Fruit fly (Drosophila melanogaster): Measurements from ENCODE around the gene GMF.

Gene GMF

DNA sequence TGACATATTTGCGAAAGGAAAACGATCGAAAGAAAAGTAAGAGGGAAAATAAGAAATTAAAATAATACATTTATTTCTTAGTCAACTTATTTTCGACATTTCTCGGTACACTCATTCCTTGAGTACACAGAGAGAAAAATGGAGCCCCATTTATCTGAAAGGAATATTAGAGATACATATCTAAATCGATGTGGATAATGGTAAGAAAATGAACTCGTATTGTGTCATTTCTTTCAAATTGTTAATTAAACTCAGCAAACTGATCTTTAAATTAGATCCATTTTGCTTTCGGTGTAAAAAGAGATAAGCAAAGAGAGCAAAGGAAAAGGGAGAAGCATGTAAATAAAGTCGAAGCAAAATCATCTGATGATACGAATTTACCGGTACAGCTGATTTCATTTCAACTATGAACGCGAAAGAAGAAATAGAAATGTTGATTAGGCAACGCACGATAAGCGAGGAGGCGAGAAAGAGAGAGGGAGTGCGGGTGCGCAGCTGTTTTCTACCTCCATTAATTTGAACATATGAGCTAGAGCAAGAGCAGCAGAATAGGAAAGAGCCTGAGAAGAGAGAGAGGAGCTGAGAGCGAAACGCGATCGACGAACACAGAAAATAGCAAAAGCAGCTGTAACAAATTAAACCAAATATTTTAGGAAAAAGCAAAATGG is 16.9 kb downstream of the GMF start (continued):
- TF ChIP-seq CG18599 (GFP tag; optimal IDR thresholded peaks at IDR 0.05), result peak; percentile 83
- peak; percentile 81 for TF ChIP-seq CG1233 (GFP tag; optimal IDR thresholded peaks at IDR 0.05)
- no peak for TF ChIP-seq CG11695 (GFP tag; IDR thresholded peaks at IDR 0.05)
- no peak for TF ChIP-seq cg (GFP tag; optimal IDR thresholded peaks at IDR 0.05)
- TF ChIP-seq CG11560 (tag; IDR thresholded peaks at IDR 0.05), result no peak
- TF ChIP-seq ato (GFP tag; IDR thresholded peaks at IDR 0.05; ENCODE audit: partially characterized antibody), result no peak
- peak; percentile 68 for TF ChIP-seq CG3163 (GFP tag; optimal IDR thresholded peaks at IDR 0.05)
- TF ChIP-seq Sry-δ (GFP tag; optimal IDR thresholded peaks at IDR 0.05), result peak; percentile 20
- no peak for TF ChIP-seq CG32772 (GFP tag; IDR thresholded peaks at IDR 0.05)
- peak; percentile 77 for TF ChIP-seq CG2202 (tag; optimal IDR thresholded peaks at IDR 0.05)
- TF ChIP-seq fd64A (GFP tag; optimal IDR thresholded peaks at IDR 0.05), result peak; percentile 62
- peak; percentile 76 for TF ChIP-seq Hand (GFP tag; optimal IDR thresholded peaks at IDR 0.05)
- no peak for TF ChIP-seq Sry-β (GFP tag; optimal IDR thresholded peaks at IDR 0.05)
- no peak for TF ChIP-seq sens-2 (GFP tag; IDR thresholded peaks at IDR 0.05)
- no peak for TF ChIP-seq CG10366 (GFP tag; IDR thresholded peaks at IDR 0.05)
- TF ChIP-seq jigr1 (GFP tag; IDR thresholded peaks at IDR 0.05), result no peak
- TF ChIP-seq B-H2 (GFP tag; optimal IDR thresholded peaks at IDR 0.05), result peak; percentile 13
- TF ChIP-seq zf30C (GFP tag; optimal IDR thresholded peaks at IDR 0.05), result peak; percentile 84
- peak; percentile 66 for TF ChIP-seq CG6654 (GFP tag; optimal IDR thresholded peaks at IDR 0.05)
- peak; percentile 53 for TF ChIP-seq grn (GFP tag; optimal IDR thresholded peaks at IDR 0.05)
- peak; percentile 94 for TF ChIP-seq CG1603 (tag; optimal IDR thresholded peaks at IDR 0.05)
- no peak for TF ChIP-seq Opbp (GFP tag; IDR thresholded peaks at IDR 0.05; ENCODE audit: partially characterized antibody)
- no peak for TF ChIP-seq BEAF-32 (GFP tag; optimal IDR thresholded peaks at IDR 0.05)
- TF ChIP-seq Jarid2 (GFP tag; optimal IDR thresholded peaks at IDR 0.05), result peak; percentile 12
- TF ChIP-seq pzg (GFP tag; optimal IDR thresholded peaks at IDR 0.05), result peak; percentile 3
- peak; percentile 59 for TF ChIP-seq CG3407 (GFP tag; optimal IDR thresholded peaks at IDR 0.05)
- peak; percentile 82 for TF ChIP-seq CG30403 (GFP tag; optimal IDR thresholded peaks at IDR 0.05)
- TF ChIP-seq Dp (GFP tag; optimal IDR thresholded peaks at IDR 0.05), result no peak
- peak; percentile 87 for TF ChIP-seq HLH54F (GFP tag; optimal IDR thresholded peaks at IDR 0.05)
- TF ChIP-seq CG34376 (GFP tag; optimal IDR thresholded peaks at IDR 0.05), result no peak
- no peak for TF ChIP-seq CG7556 (GFP tag; optimal IDR thresholded peaks at IDR 0.05)
- TF ChIP-seq bbx (GFP tag; IDR thresholded peaks at IDR 0.05; ENCODE audit: partially characterized antibody), result no peak
- peak; percentile 88 for TF ChIP-seq zen (tag; optimal IDR thresholded peaks at IDR 0.05)
- TF ChIP-seq CG9215 (GFP tag; IDR thresholded peaks at IDR 0.05), result no peak
- peak; percentile 90 for TF ChIP-seq CG12071 (GFP tag; optimal IDR thresholded peaks at IDR 0.05)
- peak; percentile 82 for TF ChIP-seq caup (GFP tag; optimal IDR thresholded peaks at IDR 0.05; ENCODE audit: severe bottlenecking)
- TF ChIP-seq CG3281 (GFP tag; optimal IDR thresholded peaks at IDR 0.05), result peak; percentile 87
- TF ChIP-seq CG17568 (GFP tag; optimal IDR thresholded peaks at IDR 0.05), result peak; percentile 67
- peak; percentile 88 for TF ChIP-seq CG11504 (tag; optimal IDR thresholded peaks at IDR 0.05)
- TF ChIP-seq CG16815 (GFP tag; optimal IDR thresholded peaks at IDR 0.05), result peak; percentile 78
- peak; percentile 56 for TF ChIP-seq sug (tag; optimal IDR thresholded peaks at IDR 0.05)
- peak; percentile 73 for TF ChIP-seq onecut (GFP tag; IDR thresholded peaks at IDR 0.05)
- peak; percentile 83 for TF ChIP-seq Antp (GFP tag; optimal IDR thresholded peaks at IDR 0.05)
- TF ChIP-seq CG12744 (GFP tag; optimal IDR thresholded peaks at IDR 0.05), result peak; percentile 74
- TF ChIP-seq Dad (GFP tag; optimal IDR thresholded peaks at IDR 0.05), result peak; percentile 71
- no peak for TF ChIP-seq HLH3B (GFP tag; IDR thresholded peaks at IDR 0.05)
- TF ChIP-seq Hr78 (GFP tag; optimal IDR thresholded peaks at IDR 0.05), result no peak
- TF ChIP-seq croc (GFP tag; conservative IDR thresholded peaks at IDR 0.05), result peak; percentile 82
- no peak for TF ChIP-seq CG14014 (GFP tag; IDR thresholded peaks at IDR 0.05)

All from whole organism, embryonic.